Worm (Caenorhabditis elegans): ENCODE measurements around the gene M106.2.

DNA sequence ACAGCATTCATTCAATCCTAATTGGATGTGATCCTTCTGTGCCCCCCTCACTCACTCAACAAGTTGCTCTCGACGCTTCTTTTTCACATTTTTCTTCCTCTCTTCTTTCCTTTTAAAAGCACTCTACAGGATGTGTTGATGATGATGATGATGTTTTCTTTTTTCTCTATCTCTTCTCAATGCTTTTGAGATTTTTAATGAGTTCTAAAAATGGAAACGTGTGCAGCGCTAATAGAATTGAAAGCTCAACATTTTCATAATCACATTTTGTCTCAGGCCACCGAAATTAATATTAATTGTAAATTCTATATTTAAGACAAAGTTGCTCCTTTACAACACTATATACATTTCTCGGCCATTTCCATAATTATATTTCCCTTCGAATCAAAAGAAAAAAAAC, 49.6 kb downstream of the M106.2 start:
- no peak for TF ChIP-seq nhr-28 (tag; optimal IDR thresholded peaks at IDR 0.05)
- no peak for TF ChIP-seq nhr-11 (tag; optimal IDR thresholded peaks at IDR 0.05)
